Worm (Caenorhabditis elegans) whole organism, L4 larva: ENCODE results near the gene F59F5.7.

Experiments used
- D1046.2 ChIP-seq: fragments of 200-800 bp; sonication (Bioruptor generic); IDR thresholded peaks from 2 replicates; pipeline ENCODE4 v1.3.6; 2022; ENCODE audit warnings: missing genetic modification characterization, missing compliant biosample characterization
- F10B5.3 ChIP-seq: sonication (generic microtip); optimal IDR thresholded peaks from 2 replicates; lab custom pipeline; 2016; ENCODE audit warnings: mild to moderate bottlenecking, missing genetic modification characterization, missing compliant biosample characterization
- F37D6.2 ChIP-seq: sonication (generic microtip); optimal IDR thresholded peaks from 2 replicates; lab custom pipeline; 2016; ENCODE audit warnings: mild to moderate bottlenecking, missing genetic modification characterization, missing compliant biosample characterization
- F44E2.7 ChIP-seq: fragments of 200-800 bp; sonication (Bioruptor generic); IDR thresholded peaks from 2 replicates; pipeline ENCODE4 v2.1.2; 2022; ENCODE audit warnings: missing genetic modification characterization, missing compliant biosample characterization
- F49E8.2 ChIP-seq: sonication (generic microtip); optimal IDR thresholded peaks from 2 replicates; lab custom pipeline; 2016; ENCODE audit warnings: missing compliant biosample characterization, mild to moderate bottlenecking, missing genetic modification characterization, borderline replicate concordance
- T26A8.4 ChIP-seq: fragments of 200-800 bp; sonication (Bioruptor generic); IDR thresholded peaks from 2 replicates; pipeline ENCODE4 v1.3.6; 2022; ENCODE audit warnings: missing genetic modification characterization, missing compliant biosample characterization
- aha-1 ChIP-seq: fragments of 150-350 bp; peaks from one replicate; lab custom pipeline; 2014; ENCODE audit warnings: missing biosample characterization, missing genetic modification characterization
- ceh-28 ChIP-seq: fragments of 150-350 bp; optimal IDR thresholded peaks from 2 replicates; lab custom pipeline; 2014; ENCODE audit warnings: missing biosample characterization, missing genetic modification reagents, missing genetic modification characterization
- ceh-32 ChIP-seq: sonication (generic microtip); optimal IDR thresholded peaks from 2 replicates; lab custom pipeline; 2016; ENCODE audit warnings: mild to moderate bottlenecking, missing genetic modification characterization, missing compliant biosample characterization; ENCODE audit not compliant: poor library complexity
- cey-2 ChIP-seq: sonication (generic microtip); optimal IDR thresholded peaks from 3 replicates; lab custom pipeline; 2017; ENCODE audit warnings: missing genetic modification characterization, mild to moderate bottlenecking, missing compliant biosample characterization, antibody characterized with exemption, borderline replicate concordance; ENCODE audit not compliant: insufficient read depth
- ctbp-1 ChIP-seq: fragments of 200-800 bp; sonication (Bioruptor generic); IDR thresholded peaks from 2 replicates; pipeline ENCODE4 v1.3.6; 2022; ENCODE audit warnings: missing genetic modification reagents, missing genetic modification characterization, missing compliant biosample characterization
- daf-16 ChIP-seq, 3 experiments: sonication (generic microtip); optimal IDR thresholded peaks; 2 replicates each; lab custom pipeline; 2016 to 2017; ENCODE audit warnings: missing genetic modification characterization in 3 of 3, missing genetic modification reagents in 3 of 3, mild to moderate bottlenecking in 2 of 3, missing compliant biosample characterization in 2 of 3, missing biosample characterization in 1 of 3, moderate library complexity in 1 of 3
- daf-19 ChIP-seq: fragments of 200-800 bp; sonication (Bioruptor generic); conservative IDR thresholded peaks from 2 replicates; pipeline ENCODE4 v1.3.6; 2022; ENCODE audit warnings: missing genetic modification characterization, missing compliant biosample characterization
- dmd-9 ChIP-seq: fragments of 200-800 bp; sonication (Bioruptor generic); IDR thresholded peaks from 2 replicates; pipeline ENCODE4 v1.3.6; 2022; ENCODE audit warnings: missing genetic modification reagents, missing genetic modification characterization, missing compliant biosample characterization
- dpl-1 ChIP-seq: fragments of 150-350 bp; optimal IDR thresholded peaks from 2 replicates; lab custom pipeline; 2014; ENCODE audit warnings: missing biosample characterization, missing genetic modification reagents, missing genetic modification characterization
- egl-27 ChIP-seq: sonication (generic microtip); optimal IDR thresholded peaks from 3 replicates; lab custom pipeline; 2017; ENCODE audit warnings: missing biosample characterization, missing genetic modification reagents, missing genetic modification characterization
- gei-8 ChIP-seq: fragments of 200-800 bp; sonication (Bioruptor generic); optimal IDR thresholded peaks from 2 replicates; lab custom pipeline; 2018; ENCODE audit warnings: mild to moderate bottlenecking, missing genetic modification characterization, missing compliant biosample characterization
- hlh-11 ChIP-seq: fragments of 200-800 bp; sonication (Bioruptor generic); optimal IDR thresholded peaks from 2 replicates; lab custom pipeline; 2018; ENCODE audit warnings: mild to moderate bottlenecking, missing genetic modification characterization, missing compliant biosample characterization
- hlh-30 ChIP-seq: sonication (generic microtip); optimal IDR thresholded peaks from 2 replicates; lab custom pipeline; 2017; ENCODE audit warnings: antibody characterized with exemption, mild to moderate bottlenecking, missing genetic modification characterization, missing compliant biosample characterization; ENCODE audit not compliant: insufficient read depth
- hmg-1.1 ChIP-seq: fragments of 200-800 bp; sonication (Bioruptor generic); IDR thresholded peaks from 2 replicates; pipeline ENCODE4 v1.3.6; 2022; ENCODE audit warnings: missing genetic modification reagents, missing genetic modification characterization, missing compliant biosample characterization
- mdl-1 ChIP-seq, 2 experiments: fragments of 150-350 bp in 1 of 2; sonication (generic microtip) in 1 of 2; optimal IDR thresholded peaks; 2 replicates each; lab custom pipeline; 2014 to 2017; ENCODE audit warnings: missing biosample characterization in 2 of 2, missing genetic modification characterization in 2 of 2
- mdt-29 ChIP-seq: fragments of 200-800 bp; sonication (Bioruptor generic); IDR thresholded peaks from 2 replicates; pipeline ENCODE4 v1.3.6; 2022; ENCODE audit warnings: missing genetic modification reagents, missing genetic modification characterization, missing compliant biosample characterization
- mes-2 ChIP-seq: sonication (generic microtip); optimal IDR thresholded peaks from 2 replicates; lab custom pipeline; 2016; ENCODE audit warnings: missing genotype, mild to moderate bottlenecking, missing genetic modification characterization, missing compliant biosample characterization; ENCODE audit not compliant: poor library complexity, severe bottlenecking
- nhr-11 ChIP-seq: fragments of 150-350 bp; optimal IDR thresholded peaks from 2 replicates; lab custom pipeline; 2014; ENCODE audit warnings: missing biosample characterization, missing genetic modification characterization
- nhr-25 ChIP-seq: sonication (generic microtip); optimal IDR thresholded peaks from 2 replicates; lab custom pipeline; 2017; ENCODE audit warnings: missing genetic modification characterization, mild to moderate bottlenecking, missing compliant biosample characterization, antibody characterized with exemption, moderate library complexity, borderline replicate concordance; ENCODE audit not compliant: insufficient read depth
- nhr-28 ChIP-seq: fragments of 150-350 bp; optimal IDR thresholded peaks from 2 replicates; lab custom pipeline; 2014; ENCODE audit warnings: missing biosample characterization, missing genetic modification characterization
- nhr-42 ChIP-seq: fragments of 200-800 bp; sonication (Bioruptor generic); IDR thresholded peaks from 2 replicates; pipeline ENCODE4 v1.3.6; 2022; ENCODE audit warnings: missing genetic modification characterization, missing compliant biosample characterization
- nhr-48 ChIP-seq: sonication (generic microtip); optimal IDR thresholded peaks from 2 replicates; lab custom pipeline; 2016; ENCODE audit warnings: mild to moderate bottlenecking, missing genetic modification characterization, missing compliant biosample characterization
- nhr-6 ChIP-seq: fragments of 150-350 bp; optimal IDR thresholded peaks from 2 replicates; lab custom pipeline; 2014; ENCODE audit warnings: missing biosample characterization, missing genetic modification characterization
- rbr-2 ChIP-seq: sonication (generic microtip); optimal IDR thresholded peaks from 2 replicates; lab custom pipeline; 2016; ENCODE audit warnings: missing genotype, missing genetic modification characterization, missing compliant biosample characterization
- set-16 ChIP-seq: fragments of 200-800 bp; sonication (Bioruptor generic); IDR thresholded peaks from 2 replicates; pipeline ENCODE4 v1.3.6; 2022; ENCODE audit warnings: missing genetic modification reagents, missing genetic modification characterization, missing compliant biosample characterization
- spr-1 ChIP-seq: sonication (generic microtip); optimal IDR thresholded peaks from 2 replicates; lab custom pipeline; 2016; ENCODE audit warnings: mild to moderate bottlenecking, missing genetic modification characterization, missing compliant biosample characterization
- tag-97 ChIP-seq: fragments of 200-800 bp; sonication (Bioruptor generic); IDR thresholded peaks from 2 replicates; pipeline ENCODE4 v1.3.6; 2022; ENCODE audit warnings: missing genetic modification characterization, missing compliant biosample characterization
- unc-39 ChIP-seq: sonication (generic microtip); optimal IDR thresholded peaks from 2 replicates; lab custom pipeline; 2017; ENCODE audit warnings: missing biosample characterization, missing genetic modification characterization
- unc-62 ChIP-seq, 3 experiments: fragments of 150-350 bp in 1 of 3; sonication (generic microtip); optimal IDR thresholded peaks in 2 of 3; peaks in 1 of 3; 1 replicate in 1 of 3; 2 replicates in 2 of 3; lab custom pipeline; 2014 to 2017; ENCODE audit warnings: missing biosample characterization in 3 of 3, missing genetic modification characterization in 3 of 3, missing genetic modification reagents in 3 of 3, missing genotype in 1 of 3

Gene F59F5.7

ce11 chrX:10555189-10555964 lies 3.9 kb upstream of the F59F5.7 start, which contains the start of gene syd-2 (continued):
- TF ChIP-seq nhr-48 (tag; lab: Kevin White, UChicago) (peak; percentile 49), T26A8.4 (GFP tag; lab: Robert Waterston, UW) (0 out of 2 replicates have a peak, but pooled peaks have one; percentile 56), F37D6.2 (tag; lab: Kevin White, UChicago) (peak; percentile 56), mdt-29 (GFP tag; lab: Robert Waterston, UW) (no peak), egl-27 (tag; lab: Kevin White, UChicago) (no peak), tag-97 (GFP tag; lab: Robert Waterston, UW) (no peak), hlh-30 (tag; lab: Kevin White, UChicago) (peak; percentile 70), spr-1 (peak; percentile 36), D1046.2 (GFP tag; lab: Robert Waterston, UW) (0 out of 2 replicates have a peak, but pooled peaks have one; percentile 16), ceh-32 (tag; lab: Kevin White, UChicago) (no peak), nhr-42 (GFP tag; lab: Robert Waterston, UW) (0 out of 2 replicates have a peak, but pooled peaks have one; percentile 46), aha-1 (tag; lab: Kevin White, UChicago) (peak; percentile 91), nhr-25 (tag; lab: Kevin White, UChicago) (peak; percentile 11), ctbp-1 (GFP tag; lab: Robert Waterston, UW) (peak; percentile 81; the same call in 1 of the 2 replicates), mes-2 (tag; lab: Kevin White, UChicago) (peak; percentile 34), hlh-11 (peak; percentile 88), nhr-11 (tag; lab: Kevin White, UChicago) (peak; percentile 57), gei-8 (no peak), set-16 (peak; percentile 78), unc-39 (tag; lab: Kevin White, UChicago) (no peak), rbr-2 (tag; lab: Kevin White, UChicago) (peak; percentile 80), mdl-1 (tag; optimal IDR thresholded peaks at IDR 0.05; lab: Kevin White, UChicago) (peak; percentile 57 to 84), hmg-1.1 (GFP tag; lab: Robert Waterston, UW) (peak; percentile 77), cey-2 (tag; lab: Kevin White, UChicago) (no peak), dmd-9 (0 out of 2 replicates have a peak, but pooled peaks have one; percentile 8), ceh-28 (tag; lab: Kevin White, UChicago) (peak; percentile 63), F10B5.3 (tag; lab: Kevin White, UChicago) (no peak), nhr-6 (peak; percentile 54), dpl-1 (peak; percentile 21), daf-19 (GFP tag; lab: Robert Waterston, UW) (no peak), daf-16 (GFP tag; optimal IDR thresholded peaks at IDR 0.05; lab: Kevin White, UChicago) (peak in 1 of 2 experiments; percentile 46), daf-16 (tag; optimal IDR thresholded peaks at IDR 0.05; lab: Kevin White, UChicago) (peak; percentile 56), unc-62 (GFP tag; optimal IDR thresholded peaks at IDR 0.05 in 1 of 2; lab: Kevin White, UChicago) (peak in 1 of 2 experiments; percentile 98), unc-62 (tag; optimal IDR thresholded peaks at IDR 0.05; lab: Kevin White, UChicago) (no peak), F44E2.7 (GFP tag; lab: Robert Waterston, UW) (no peak), nhr-28 (tag; lab: Kevin White, UChicago) (peak; percentile 72)

- TF ChIP-seq dmd-9 = no peak
- no peak for TF ChIP-seq nhr-42 (GFP tag; lab: Robert Waterston, UW)
- peak; percentile 94 for TF ChIP-seq aha-1 (tag; lab: Kevin White, UChicago)
- TF ChIP-seq F49E8.2 (tag; lab: Kevin White, UChicago) = no peak
- no peak for TF ChIP-seq hmg-1.1 (GFP tag; lab: Robert Waterston, UW)
Observed at ce11 chrX:10556764-10557163, 2.5 kb upstream of the F59F5.7 start.
